Worm (Caenorhabditis elegans) whole organism, L1 larva: ENCODE results near the gene ZC513.14.

ENCODE experiments used
- C04F5.9 ChIP-seq: sonication (generic microtip); optimal IDR thresholded peaks from 2 replicates; lab custom pipeline; 2016; ENCODE audit warnings: missing genetic modification characterization, missing compliant biosample characterization
- C16A3.4 ChIP-seq: fragments of 150-350 bp; optimal IDR thresholded peaks from 2 replicates; lab custom pipeline; 2014; ENCODE audit warnings: missing biosample characterization, missing genetic modification characterization
- aha-1 ChIP-seq: fragments of 150-350 bp; optimal IDR thresholded peaks from 2 replicates; lab custom pipeline; 2014; ENCODE audit warnings: missing biosample characterization, missing genetic modification characterization
- alr-1 ChIP-seq: fragments of 200-800 bp; sonication (Bioruptor generic); optimal IDR thresholded peaks from 2 replicates; lab custom pipeline; 2018; ENCODE audit warnings: borderline replicate concordance, mild to moderate bottlenecking, missing genetic modification characterization, missing compliant biosample characterization
- blmp-1 ChIP-seq: fragments of 150-350 bp; optimal IDR thresholded peaks from 2 replicates; lab custom pipeline; 2014; ENCODE audit warnings: missing biosample characterization, missing genetic modification characterization
- ceh-63 ChIP-seq: fragments of 200-800 bp; sonication (Bioruptor generic); optimal IDR thresholded peaks from 2 replicates; lab custom pipeline; 2018; ENCODE audit warnings: mild to moderate bottlenecking, missing genetic modification characterization, missing compliant biosample characterization
- ceh-88 ChIP-seq: fragments of 200-800 bp; sonication (Bioruptor generic); IDR thresholded peaks from 2 replicates; pipeline ENCODE4 v1.3.6; 2022; ENCODE audit warnings: missing genetic modification characterization, missing compliant biosample characterization
- dpl-1 ChIP-seq, 3 experiments: fragments of 150-350 bp in 2 of 3; sonication (generic microtip) in 1 of 3; optimal IDR thresholded peaks; 2 replicates each; lab custom pipeline; 2014 to 2017; ENCODE audit warnings: missing biosample characterization in 3 of 3, missing genetic modification characterization in 3 of 3, missing genetic modification reagents in 3 of 3
- egl-27 ChIP-seq, 2 experiments: fragments of 150-350 bp in 1 of 2; sonication (generic microtip); optimal IDR thresholded peaks; 3 replicates each; lab custom pipeline; 2017 to 2018; ENCODE audit warnings: missing biosample characterization in 2 of 2, missing genetic modification characterization in 2 of 2, missing genetic modification reagents in 2 of 2
- elt-3 ChIP-seq, 6 experiments: fragments of 150-350 bp in 1 of 6; sonication (generic microtip); optimal IDR thresholded peaks; 2 replicates each; lab custom pipeline; 2017 to 2018; ENCODE audit warnings: missing biosample characterization in 6 of 6, missing genetic modification characterization in 6 of 6, inconsistent platforms in 1 of 6
- fkh-4 ChIP-seq: sonication (generic microtip); optimal IDR thresholded peaks from 2 replicates; lab custom pipeline; 2016; ENCODE audit warnings: missing compliant biosample characterization, missing genetic modification characterization, borderline replicate concordance
- grh-1 ChIP-seq: fragments of 200-800 bp; sonication (Bioruptor generic); IDR thresholded peaks from 2 replicates; pipeline ENCODE4 v1.3.6; 2022; ENCODE audit warnings: missing genetic modification reagents, missing genetic modification characterization, missing compliant biosample characterization
- hlh-17 ChIP-seq: fragments of 200-800 bp; sonication (Bioruptor generic); optimal IDR thresholded peaks from 2 replicates; lab custom pipeline; 2018; ENCODE audit warnings: missing genetic modification characterization, mild to moderate bottlenecking, missing compliant biosample characterization, moderate library complexity, borderline replicate concordance
- hpl-2 ChIP-seq: fragments of 150-350 bp; optimal IDR thresholded peaks from 2 replicates; lab custom pipeline; 2014; ENCODE audit warnings: missing biosample characterization, missing genetic modification reagents, missing genetic modification characterization
- irx-1 ChIP-seq: sonication (generic microtip); optimal IDR thresholded peaks from 2 replicates; lab custom pipeline; 2016; ENCODE audit warnings: missing genetic modification characterization, missing compliant biosample characterization
- jun-1 ChIP-seq: fragments of 150-350 bp; optimal IDR thresholded peaks from 2 replicates; lab custom pipeline; 2014; ENCODE audit warnings: missing biosample characterization, missing genetic modification reagents, missing genetic modification characterization
- lin-35 ChIP-seq, 2 experiments: fragments of 150-350 bp; optimal IDR thresholded peaks; 2 replicates each; lab custom pipeline; 2014; ENCODE audit warnings: missing biosample characterization in 2 of 2, missing genetic modification characterization in 2 of 2, missing genetic modification reagents in 2 of 2
- lsy-2 ChIP-seq, 2 experiments: fragments of 150-350 bp; optimal IDR thresholded peaks; 2 replicates each; lab custom pipeline; 2014; ENCODE audit warnings: missing biosample characterization in 2 of 2, missing genetic modification characterization in 2 of 2
- mab-9 ChIP-seq: fragments of 200-800 bp; sonication (Bioruptor generic); IDR thresholded peaks from 2 replicates; pipeline ENCODE4 v1.3.6; 2022; ENCODE audit warnings: missing genetic modification reagents, missing genetic modification characterization, missing compliant biosample characterization
- mdl-1 ChIP-seq, 2 experiments: fragments of 150-350 bp; optimal IDR thresholded peaks; 2 replicates each; lab custom pipeline; 2014 to 2017; ENCODE audit warnings: missing biosample characterization in 2 of 2, missing genetic modification characterization in 2 of 2, inconsistent platforms in 1 of 2
- mep-1 ChIP-seq: fragments of 150-350 bp; optimal IDR thresholded peaks from 2 replicates; lab custom pipeline; 2014; ENCODE audit warnings: missing biosample characterization, missing genetic modification characterization
- nhr-11 ChIP-seq: fragments of 150-350 bp; optimal IDR thresholded peaks from 2 replicates; lab custom pipeline; 2014; ENCODE audit warnings: missing biosample characterization, missing genetic modification characterization
- nhr-12 ChIP-seq: sonication (generic microtip); optimal IDR thresholded peaks from 2 replicates; lab custom pipeline; 2017; ENCODE audit warnings: missing biosample characterization, missing genetic modification characterization
- nhr-19 ChIP-seq: fragments of 200-800 bp; sonication (Bioruptor generic); conservative IDR thresholded peaks from 2 replicates; pipeline ENCODE4 v1.3.6; 2022; ENCODE audit warnings: missing genetic modification characterization, missing compliant biosample characterization
- nhr-20 ChIP-seq: sonication (generic microtip); optimal IDR thresholded peaks from 2 replicates; lab custom pipeline; 2016; ENCODE audit warnings: mild to moderate bottlenecking, missing genetic modification characterization, missing compliant biosample characterization
- nhr-237 ChIP-seq: fragments of 150-350 bp; optimal IDR thresholded peaks from 2 replicates; lab custom pipeline; 2014; ENCODE audit warnings: missing biosample characterization, missing genetic modification characterization
- nhr-47 ChIP-seq: sonication (generic microtip); optimal IDR thresholded peaks from 2 replicates; lab custom pipeline; 2016; ENCODE audit warnings: mild to moderate bottlenecking, missing genetic modification characterization, moderate library complexity, missing compliant biosample characterization
- nhr-71 ChIP-seq: sonication (generic microtip); optimal IDR thresholded peaks from 2 replicates; lab custom pipeline; 2016; ENCODE audit warnings: mild to moderate bottlenecking, missing genetic modification characterization, moderate library complexity, missing compliant biosample characterization
- nhr-77 ChIP-seq: fragments of 150-350 bp; optimal IDR thresholded peaks from 2 replicates; lab custom pipeline; 2014; ENCODE audit warnings: missing biosample characterization, missing genetic modification characterization
- nhr-85 ChIP-seq: sonication (generic microtip); peaks from one replicate; lab custom pipeline; 2016; ENCODE audit warnings: missing genetic modification characterization, inconsistent platforms, missing compliant biosample characterization
- nhr-90 ChIP-seq: sonication (generic microtip); optimal IDR thresholded peaks from 2 replicates; lab custom pipeline; 2016; ENCODE audit warnings: mild to moderate bottlenecking, missing genetic modification characterization, missing compliant biosample characterization; ENCODE audit not compliant: poor library complexity
- pag-3 ChIP-seq: sonication (generic microtip); optimal IDR thresholded peaks from 2 replicates; lab custom pipeline; 2017; ENCODE audit warnings: missing genetic modification characterization, mild to moderate bottlenecking, missing compliant biosample characterization, antibody characterized with exemption, borderline replicate concordance; ENCODE audit not compliant: insufficient read depth
- rnt-1 ChIP-seq: sonication (generic microtip); optimal IDR thresholded peaks from 2 replicates; lab custom pipeline; 2016; ENCODE audit warnings: mild to moderate bottlenecking, missing genetic modification characterization, moderate library complexity, missing compliant biosample characterization
- snpc-4 ChIP-seq: fragments of 150-350 bp; optimal IDR thresholded peaks from 2 replicates; lab custom pipeline; 2014; ENCODE audit warnings: missing biosample characterization, missing genetic modification characterization
- snu-23 ChIP-seq: sonication (generic microtip); optimal IDR thresholded peaks from 2 replicates; lab custom pipeline; 2016; ENCODE audit warnings: missing genetic modification characterization, missing compliant biosample characterization
- sup-37 ChIP-seq: fragments of 200-800 bp; sonication (Bioruptor generic); optimal IDR thresholded peaks from 2 replicates; lab custom pipeline; 2018; ENCODE audit warnings: mild to moderate bottlenecking, missing genetic modification characterization, missing compliant biosample characterization
- swsn-7 ChIP-seq: sonication (generic microtip); optimal IDR thresholded peaks from 2 replicates; lab custom pipeline; 2016; ENCODE audit warnings: missing genetic modification characterization, missing compliant biosample characterization
- unc-130 ChIP-seq: fragments of 150-350 bp; optimal IDR thresholded peaks from 2 replicates; lab custom pipeline; 2017; ENCODE audit warnings: missing biosample characterization, missing genetic modification characterization, inconsistent platforms
- xbp-1 ChIP-seq: sonication (generic microtip); optimal IDR thresholded peaks from 2 replicates; lab custom pipeline; 2016; ENCODE audit warnings: missing genetic modification characterization, missing compliant biosample characterization
- zag-1 ChIP-seq: fragments of 150-350 bp; optimal IDR thresholded peaks from 2 replicates; lab custom pipeline; 2014; ENCODE audit warnings: missing biosample characterization, missing genetic modification characterization
- ztf-11 ChIP-seq, 2 experiments: sonication (generic microtip); optimal IDR thresholded peaks; 2 replicates each; lab custom pipeline; 2016 to 2017; ENCODE audit warnings: missing genetic modification characterization in 2 of 2, missing biosample characterization in 1 of 2, missing compliant biosample characterization in 1 of 2
- ztf-4 ChIP-seq: fragments of 150-350 bp; optimal IDR thresholded peaks from 2 replicates; lab custom pipeline; 2014; ENCODE audit warnings: missing biosample characterization, missing genetic modification characterization

ZC513.14 gene

ce11 chrV:8039606-8040005, 3.8 kb upstream of the ZC513.14 start (continued):
- TF ChIP-seq nhr-20, result no peak
- TF ChIP-seq, all 84 proteins: peak for 3

ce11 chrV:8039085-8039525, 3.3 kb upstream of the ZC513.14 start:
- TF ChIP-seq nhr-237 (tag; lab: Kevin White, UChicago) (no peak), jun-1 (no peak), hlh-17 (GFP tag; lab: Kevin White, UChicago) (no peak), nhr-11 (tag; lab: Kevin White, UChicago) (no peak), elt-3 (tag; optimal IDR thresholded peaks at IDR 0.05; lab: Kevin White, UChicago) (peak in 2 of 6 experiments; percentile 42 to 73), nhr-77 (tag; lab: Kevin White, UChicago) (no peak), grh-1 (GFP tag; lab: Robert Waterston, UW) (peak; percentile 46), unc-130 (tag; lab: Kevin White, UChicago) (no peak), egl-27 (tag; optimal IDR thresholded peaks at IDR 0.05; lab: Kevin White, UChicago) (no peak), snpc-4 (tag; lab: Kevin White, UChicago) (no peak), alr-1 (tag; lab: Kevin White, UChicago) (no peak), snu-23 (peak; percentile 46), sup-37 (GFP tag; lab: Kevin White, UChicago) (no peak), xbp-1 (no peak), mab-9 (GFP tag; lab: Robert Waterston, UW) (no peak), blmp-1 (peak; percentile 27), pag-3 (tag; lab: Kevin White, UChicago) (no peak), rnt-1 (no peak), nhr-47 (peak; percentile 28), hpl-2 (no peak), nhr-12 (tag; lab: Kevin White, UChicago) (no peak), zag-1 (no peak), lin-35 (GFP tag; optimal IDR thresholded peaks at IDR 0.05; lab: Kevin White, UChicago) (peak in 1 of 2 experiments; percentile 26), aha-1 (no peak), irx-1 (no peak), ztf-11 (tag; optimal IDR thresholded peaks at IDR 0.05; lab: Kevin White, UChicago) (no peak), fkh-4 (tag; lab: Kevin White, UChicago) (no peak), ceh-63 (no peak), ceh-88 (GFP tag; lab: Robert Waterston, UW) (no peak), swsn-7 (peak; percentile 13), nhr-90 (tag; lab: Kevin White, UChicago) (peak; percentile 66), nhr-85 (tag; lab: Kevin White, UChicago) (peak; percentile 77), nhr-71 (tag; lab: Kevin White, UChicago) (peak; percentile 57), mdl-1 (tag; optimal IDR thresholded peaks at IDR 0.05; lab: Kevin White, UChicago) (no peak), nhr-20 (peak; percentile 48), mep-1 (peak; percentile 40), lsy-2 (tag; optimal IDR thresholded peaks at IDR 0.05; lab: Kevin White, UChicago) (peak; percentile 30 to 32), dpl-1 (GFP tag; optimal IDR thresholded peaks at IDR 0.05; lab: Kevin White, UChicago) (no peak), nhr-19 (GFP tag; lab: Robert Waterston, UW) (peak; percentile 13), ztf-4 (tag; lab: Kevin White, UChicago) (peak; percentile 72)

- TF ChIP-seq rnt-1 (no peak), C16A3.4 (tag; lab: Kevin White, UChicago) (no peak), C04F5.9 (no peak), snpc-4 (tag; lab: Kevin White, UChicago) (no peak), hlh-17 (GFP tag; lab: Kevin White, UChicago) (no peak), nhr-12 (tag; lab: Kevin White, UChicago) (no peak), nhr-71 (tag; lab: Kevin White, UChicago) (no peak), unc-130 (tag; lab: Kevin White, UChicago) (no peak)
Measured at ce11 chrV:8034811-8035210, 1.0 kb downstream of the ZC513.14 start, which contains the start of gene algn-12. TSS of gene algn-12 (plus strand) at chrV:8035111.
